Worm (Caenorhabditis elegans) whole organism, L2 larva: ENCODE data around the gene cdk-12.

Source experiments
- R02D3.7 ChIP-seq: fragments of 150-350 bp; optimal IDR thresholded peaks from 2 replicates; lab custom pipeline; 2014; ENCODE audit warnings: missing biosample characterization, missing genetic modification characterization
- ama-1 ChIP-seq: fragments of 150-350 bp; optimal IDR thresholded peaks from 2 replicates; lab custom pipeline; 2018; ENCODE audit warnings: inconsistent platforms
- crh-2 ChIP-seq: sonication (generic microtip); optimal IDR thresholded peaks from 2 replicates; lab custom pipeline; 2017; ENCODE audit warnings: missing biosample characterization, missing genetic modification characterization
- elt-3 ChIP-seq: sonication (generic microtip); optimal IDR thresholded peaks from 2 replicates; lab custom pipeline; 2017; ENCODE audit warnings: missing biosample characterization, missing genetic modification characterization
- lin-13 ChIP-seq: fragments of 150-350 bp; optimal IDR thresholded peaks from 2 replicates; lab custom pipeline; 2014; ENCODE audit warnings: missing biosample characterization, missing genetic modification reagents, missing genetic modification characterization
- lin-39 ChIP-seq: fragments of 150-350 bp; optimal IDR thresholded peaks from 2 replicates; lab custom pipeline; 2014; ENCODE audit warnings: missing biosample characterization, missing genetic modification reagents, missing genetic modification characterization
- lsy-2 ChIP-seq, 2 experiments: fragments of 150-350 bp in 1 of 2; sonication (generic microtip) in 1 of 2; optimal IDR thresholded peaks; 2 replicates each; lab custom pipeline; 2014 to 2017; ENCODE audit warnings: missing biosample characterization in 2 of 2, missing genetic modification characterization in 2 of 2
- mdl-1 ChIP-seq, 2 experiments: fragments of 150-350 bp in 1 of 2; sonication (generic microtip) in 1 of 2; optimal IDR thresholded peaks; 2 replicates each; lab custom pipeline; 2017; ENCODE audit warnings: missing biosample characterization in 2 of 2, missing genetic modification characterization in 2 of 2
- nhr-12 ChIP-seq: fragments of 150-350 bp; optimal IDR thresholded peaks from 2 replicates; lab custom pipeline; 2014; ENCODE audit warnings: missing biosample characterization, missing genetic modification characterization
- nhr-237 ChIP-seq: fragments of 150-350 bp; optimal IDR thresholded peaks from 2 replicates; lab custom pipeline; 2014; ENCODE audit warnings: missing biosample characterization, missing genetic modification characterization
- snpc-4 ChIP-seq: fragments of 150-350 bp; optimal IDR thresholded peaks from 2 replicates; lab custom pipeline; 2014; ENCODE audit warnings: missing biosample characterization, missing genetic modification characterization
- ztf-11 ChIP-seq: sonication (generic microtip); optimal IDR thresholded peaks from 2 replicates; lab custom pipeline; 2017; ENCODE audit warnings: missing biosample characterization, missing genetic modification characterization

DNA sequence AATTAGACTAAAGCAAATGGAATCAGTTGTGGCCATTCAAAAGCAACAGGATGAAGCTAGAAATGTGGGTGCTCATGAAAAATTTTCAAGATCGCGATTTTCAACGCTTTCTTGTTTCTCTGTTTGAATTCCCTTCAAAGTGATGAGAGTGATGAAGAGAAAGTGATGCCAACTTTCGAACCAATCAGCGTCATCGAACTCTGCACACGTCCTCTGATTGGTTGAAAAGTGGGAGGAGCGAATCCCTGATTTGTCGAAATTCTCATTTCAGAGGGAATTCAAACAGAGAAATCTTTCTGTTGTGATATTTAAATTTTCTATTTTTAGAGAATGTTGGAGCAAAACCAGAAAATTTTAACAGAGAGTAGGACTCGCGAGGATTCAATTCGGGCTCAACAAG lies 49.3 kb downstream of the cdk-12 start:
- TF ChIP-seq R02D3.7 (tag; lab: Kevin White, UChicago) (no peak), elt-3 (tag; lab: Kevin White, UChicago) (no peak), ztf-11 (tag; lab: Kevin White, UChicago) (no peak), ama-1 (lab: Kevin White, UChicago) (no peak), crh-2 (tag; lab: Kevin White, UChicago) (no peak), lin-13 (GFP tag; lab: Kevin White, UChicago) (no peak), nhr-237 (tag; lab: Kevin White, UChicago) (no peak), lsy-2 (tag; optimal IDR thresholded peaks at IDR 0.05; lab: Kevin White, UChicago) (no peak), lin-39 (tag; lab: Kevin White, UChicago) (no peak), nhr-12 (tag; lab: Kevin White, UChicago) (no peak), snpc-4 (tag; lab: Kevin White, UChicago) (no peak), mdl-1 (tag; optimal IDR thresholded peaks at IDR 0.05; lab: Kevin White, UChicago) (no peak)
